Fruit fly (Drosophila melanogaster) whole organism, prepupa: ENCODE measurements around the gene dpr18.

Experiments used
- Blimp-1 ChIP-seq: fragments of 200-800 bp; sonication (Bioruptor generic); optimal IDR thresholded peaks from 3 replicates; lab custom pipeline; 2017; ENCODE audit warnings: missing biosample characterization, missing genetic modification characterization, mild to moderate bottlenecking, moderate library complexity, missing genetic modification reagents
- CG10631 ChIP-seq: fragments of 200-800 bp; sonication (Bioruptor generic); optimal IDR thresholded peaks from 2 replicates; lab custom pipeline; 2016; ENCODE audit warnings: missing biosample characterization, missing genetic modification characterization
- CG11294 ChIP-seq: fragments of 200-800 bp; sonication (Bioruptor generic); IDR thresholded peaks from 2 replicates; pipeline ENCODE4 v1.3.6; 2022; ENCODE audit warnings: missing biosample characterization, missing genetic modification characterization
- CG11902 ChIP-seq: fragments of 200-800 bp; sonication (Bioruptor generic); optimal IDR thresholded peaks from 3 replicates; lab custom pipeline; 2016; ENCODE audit warnings: missing biosample characterization, missing genetic modification characterization
- CG16779 ChIP-seq: fragments of 200-800 bp; sonication (Bioruptor generic); optimal IDR thresholded peaks from 3 replicates; lab custom pipeline; 2017; ENCODE audit warnings: missing biosample characterization, mild to moderate bottlenecking, missing genetic modification characterization
- CG31627 ChIP-seq: fragments of 200-800 bp; sonication (Bioruptor generic); optimal IDR thresholded peaks from 3 replicates; lab custom pipeline; 2016; ENCODE audit warnings: missing biosample characterization, missing genetic modification characterization
- CG32006 ChIP-seq: fragments of 200-800 bp; sonication (Bioruptor generic); optimal IDR thresholded peaks from 3 replicates; lab custom pipeline; 2017; ENCODE audit warnings: missing biosample characterization, mild to moderate bottlenecking, missing genetic modification characterization
- CG3919 ChIP-seq: fragments of 200-800 bp; sonication (Bioruptor generic); optimal IDR thresholded peaks from 3 replicates; lab custom pipeline; 2016; ENCODE audit warnings: missing biosample characterization, missing genetic modification characterization
- CG4318 ChIP-seq: fragments of 200-800 bp; sonication (Bioruptor generic); optimal IDR thresholded peaks from 3 replicates; lab custom pipeline; 2017; ENCODE audit warnings: missing biosample characterization, mild to moderate bottlenecking, missing genetic modification characterization
- CG6163 ChIP-seq: fragments of 200-800 bp; sonication (Bioruptor generic); IDR thresholded peaks from 3 replicates; pipeline ENCODE4 v1.3.6; 2022; ENCODE audit warnings: missing biosample characterization, missing genetic modification characterization
- CG6276 ChIP-seq: fragments of 200-800 bp; sonication (Bioruptor generic); optimal IDR thresholded peaks from 2 replicates; lab custom pipeline; 2017; ENCODE audit warnings: missing biosample characterization, mild to moderate bottlenecking, missing genetic modification characterization
- CG6808 ChIP-seq: fragments of 200-800 bp; sonication (Bioruptor generic); optimal IDR thresholded peaks from 3 replicates; lab custom pipeline; 2017; ENCODE audit warnings: missing biosample characterization, missing genetic modification characterization, mild to moderate bottlenecking, moderate library complexity, missing genetic modification reagents
- CG6854 ChIP-seq: fragments of 200-800 bp; sonication (Bioruptor generic); optimal IDR thresholded peaks from 2 replicates; lab custom pipeline; 2017; ENCODE audit warnings: missing biosample characterization, mild to moderate bottlenecking, missing genetic modification characterization
- CG7368 ChIP-seq: fragments of 200-800 bp; sonication (Bioruptor generic); optimal IDR thresholded peaks from 3 replicates; lab custom pipeline; 2016; ENCODE audit warnings: missing biosample characterization, missing genetic modification characterization
- CG8119 ChIP-seq: fragments of 200-800 bp; sonication (Bioruptor generic); IDR thresholded peaks from 3 replicates; pipeline ENCODE4 v1.3.6; 2022; ENCODE audit warnings: missing biosample characterization, missing genetic modification characterization
- CG8319 ChIP-seq: fragments of 200-800 bp; sonication (Bioruptor generic); optimal IDR thresholded peaks from 3 replicates; lab custom pipeline; 2016; ENCODE audit warnings: missing biosample characterization, missing genetic modification characterization
- CG8632 ChIP-seq: fragments of 200-800 bp; sonication (Bioruptor generic); optimal IDR thresholded peaks from 3 replicates; lab custom pipeline; 2016; ENCODE audit warnings: missing biosample characterization, missing genetic modification characterization
- CG9139 ChIP-seq: fragments of 200-800 bp; sonication (Bioruptor generic); optimal IDR thresholded peaks from 3 replicates; lab custom pipeline; 2017; ENCODE audit warnings: missing biosample characterization, mild to moderate bottlenecking, missing genetic modification characterization
- Eip75B ChIP-seq: fragments of 200-800 bp; sonication (Bioruptor generic); optimal IDR thresholded peaks from 3 replicates; lab custom pipeline; 2016; ENCODE audit warnings: missing biosample characterization, missing genetic modification characterization
- Eip78C ChIP-seq: fragments of 200-800 bp; sonication (Bioruptor generic); peaks from one replicate; lab custom pipeline; 2016; ENCODE audit warnings: missing biosample characterization, missing genetic modification characterization
- Eip93F ChIP-seq: fragments of 200-800 bp; sonication (Bioruptor generic); optimal IDR thresholded peaks from 2 replicates; lab custom pipeline; 2016; ENCODE audit warnings: missing biosample characterization, mild to moderate bottlenecking, missing genetic modification characterization
- Ets21C ChIP-seq: fragments of 200-800 bp; sonication (Bioruptor generic); optimal IDR thresholded peaks from 3 replicates; lab custom pipeline; 2016; ENCODE audit warnings: missing biosample characterization, missing genetic modification characterization
- Gug ChIP-seq: fragments of 200-800 bp; sonication (Bioruptor generic); IDR thresholded peaks from 2 replicates; pipeline ENCODE4 v1.3.6; 2022; ENCODE audit warnings: missing biosample characterization, missing genetic modification characterization
- Hr39 ChIP-seq: fragments of 200-800 bp; sonication (Bioruptor generic); optimal IDR thresholded peaks from 2 replicates; lab custom pipeline; 2016; ENCODE audit warnings: missing biosample characterization, missing genetic modification characterization
- Hr4 ChIP-seq: fragments of 200-800 bp; sonication (Bioruptor generic); optimal IDR thresholded peaks from 3 replicates; lab custom pipeline; 2016; ENCODE audit warnings: missing biosample characterization, missing genetic modification characterization
- Lpt ChIP-seq: fragments of 200-800 bp; sonication (Bioruptor generic); optimal IDR thresholded peaks from 3 replicates; lab custom pipeline; 2016; ENCODE audit warnings: missing biosample characterization, missing genetic modification characterization
- Met ChIP-seq: fragments of 200-800 bp; sonication (Bioruptor generic); optimal IDR thresholded peaks from 3 replicates; lab custom pipeline; 2016; ENCODE audit warnings: missing biosample characterization, missing genetic modification characterization
- OdsH ChIP-seq: fragments of 200-800 bp; sonication (Bioruptor generic); optimal IDR thresholded peaks from 3 replicates; lab custom pipeline; 2016; ENCODE audit warnings: missing biosample characterization, missing genetic modification characterization
- Smox ChIP-seq: fragments of 200-800 bp; sonication (Bioruptor generic); optimal IDR thresholded peaks from 3 replicates; lab custom pipeline; 2016; ENCODE audit warnings: missing biosample characterization, missing genetic modification characterization
- Sox15 ChIP-seq: fragments of 200-800 bp; sonication (Bioruptor generic); optimal IDR thresholded peaks from 3 replicates; lab custom pipeline; 2016; ENCODE audit warnings: missing biosample characterization, missing genetic modification characterization
- acj6 ChIP-seq: fragments of 200-800 bp; sonication (Bioruptor generic); optimal IDR thresholded peaks from 3 replicates; lab custom pipeline; 2016; ENCODE audit warnings: missing biosample characterization, missing genetic modification characterization
- cyc ChIP-seq: fragments of 200-800 bp; sonication (Bioruptor generic); optimal IDR thresholded peaks from 3 replicates; lab custom pipeline; 2016; ENCODE audit warnings: missing biosample characterization, missing genetic modification characterization
- dac ChIP-seq: fragments of 200-800 bp; sonication (Bioruptor generic); optimal IDR thresholded peaks from 2 replicates; lab custom pipeline; 2017; ENCODE audit warnings: missing biosample characterization, mild to moderate bottlenecking, missing genetic modification characterization
- dsx ChIP-seq: fragments of 200-800 bp; optimal IDR thresholded peaks from 3 replicates; lab custom pipeline; 2019; ENCODE audit warnings: missing biosample characterization, mild to moderate bottlenecking, missing genetic modification characterization, moderate library complexity; ENCODE audit not compliant: poor library complexity, severe bottlenecking
- eg ChIP-seq: fragments of 200-800 bp; sonication (Bioruptor generic); IDR thresholded peaks from 3 replicates; pipeline ENCODE4 v1.3.6; 2022; ENCODE audit warnings: missing biosample characterization, missing genetic modification characterization
- esn ChIP-seq: fragments of 200-800 bp; sonication (Bioruptor generic); optimal IDR thresholded peaks from 2 replicates; lab custom pipeline; 2016; ENCODE audit warnings: missing biosample characterization, mild to moderate bottlenecking, missing genetic modification characterization, moderate library complexity
- fd59A ChIP-seq: fragments of 200-800 bp; sonication (Bioruptor generic); optimal IDR thresholded peaks from 2 replicates; lab custom pipeline; 2017; ENCODE audit warnings: missing biosample characterization, mild to moderate bottlenecking, missing genetic modification characterization, missing genetic modification reagents
- fd85E ChIP-seq: fragments of 200-800 bp; sonication (Bioruptor generic); optimal IDR thresholded peaks from 3 replicates; lab custom pipeline; 2016; ENCODE audit warnings: missing biosample characterization, missing genetic modification characterization
- fkh ChIP-seq: fragments of 200-800 bp; sonication (Bioruptor generic); optimal IDR thresholded peaks from 3 replicates; lab custom pipeline; 2017; ENCODE audit warnings: missing biosample characterization, mild to moderate bottlenecking, missing genetic modification characterization, moderate library complexity
- net ChIP-seq: fragments of 200-800 bp; sonication (Bioruptor generic); optimal IDR thresholded peaks from 3 replicates; lab custom pipeline; 2016; ENCODE audit warnings: missing biosample characterization, missing genetic modification characterization
- pdm3 ChIP-seq: fragments of 200-800 bp; sonication (Bioruptor generic); optimal IDR thresholded peaks from 3 replicates; lab custom pipeline; 2016; ENCODE audit warnings: missing biosample characterization, missing genetic modification characterization
- salr ChIP-seq, 2 experiments: fragments of 200-800 bp; sonication (Bioruptor generic); optimal IDR thresholded peaks; 3 replicates each; lab custom pipeline; 2016 to 2018; ENCODE audit warnings: missing biosample characterization in 2 of 2, missing genetic modification characterization in 2 of 2, mild to moderate bottlenecking in 1 of 2
- spab ChIP-seq: fragments of 200-800 bp; sonication (Bioruptor generic); optimal IDR thresholded peaks from 2 replicates; lab custom pipeline; 2017; ENCODE audit warnings: missing biosample characterization, mild to moderate bottlenecking, missing genetic modification characterization, missing genetic modification reagents
- ss ChIP-seq, 2 experiments: fragments of 200-800 bp; sonication (Bioruptor generic); optimal IDR thresholded peaks; 2 replicates in 1 of 2; 3 replicates in 1 of 2; lab custom pipeline; 2017 to 2018; ENCODE audit warnings: mild to moderate bottlenecking in 2 of 2, missing biosample characterization in 2 of 2, missing genetic modification characterization in 2 of 2, moderate library complexity in 1 of 2
- topi ChIP-seq: fragments of 200-800 bp; sonication (Bioruptor generic); optimal IDR thresholded peaks from 3 replicates; lab custom pipeline; 2016; ENCODE audit warnings: missing biosample characterization, missing genetic modification characterization
- vri ChIP-seq: fragments of 200-800 bp; sonication (Bioruptor generic); optimal IDR thresholded peaks from 3 replicates; lab custom pipeline; 2016; ENCODE audit warnings: missing biosample characterization, mild to moderate bottlenecking, missing genetic modification characterization

Gene dpr18

DNA sequence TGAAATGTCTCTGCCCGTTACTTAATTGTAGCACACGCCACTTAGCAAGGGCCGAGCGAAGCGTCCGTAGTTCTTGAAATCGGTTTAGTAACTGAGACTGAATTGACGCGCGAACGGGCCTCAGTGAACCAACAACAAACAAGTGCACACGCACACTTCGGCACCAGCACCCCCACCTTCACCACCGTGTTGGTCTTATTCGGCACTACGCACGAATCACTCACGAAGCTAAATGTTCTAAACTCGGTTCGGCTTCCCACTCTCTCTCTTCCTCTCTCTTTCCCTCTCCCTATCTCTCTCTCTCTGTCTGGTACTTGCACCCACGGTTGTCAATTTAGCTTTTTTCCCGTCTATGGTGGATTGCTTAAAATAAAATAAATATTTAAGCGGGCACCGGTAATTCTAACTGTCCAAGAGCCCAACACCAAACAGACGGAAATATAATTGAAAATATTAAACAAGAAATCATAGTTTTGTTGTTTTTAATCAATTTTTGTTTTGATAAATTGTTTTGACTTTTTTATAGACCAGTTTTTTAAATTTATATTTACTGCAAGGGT is 28.0 kb downstream of the dpr18 start, which contains the start of gene Tob (continued):
- TF ChIP-seq CG11294: no peak
- TF ChIP-seq ss (GFP tag; optimal IDR thresholded peaks at IDR 0.05; lab: Kevin White, UChicago): peak; percentile 45 to 53
- TF ChIP-seq CG4318 (GFP tag; lab: Kevin White, UChicago): no peak
- no peak for TF ChIP-seq CG8632 (GFP tag; lab: Kevin White, UChicago)
- TF ChIP-seq vri (GFP tag; lab: Kevin White, UChicago): peak; percentile 76
- TF ChIP-seq CG9139: peak; percentile 27
- peak; percentile 27 for TF ChIP-seq pdm3 (GFP tag; lab: Kevin White, UChicago)
- no peak for TF ChIP-seq cyc (GFP tag; lab: Kevin White, UChicago)
- no peak for TF ChIP-seq Ets21C (GFP tag; lab: Kevin White, UChicago)
- TF ChIP-seq spab (GFP tag; lab: Kevin White, UChicago): no peak
- TF ChIP-seq Smox (GFP tag; lab: Kevin White, UChicago): peak; percentile 21
- no peak for TF ChIP-seq CG6276
- TF ChIP-seq fd85E (GFP tag; lab: Kevin White, UChicago): no peak
- TF ChIP-seq CG31627: peak; percentile 23
- TF ChIP-seq Eip93F (GFP tag; lab: Kevin White, UChicago): peak; percentile 24
- TF ChIP-seq Met (GFP tag; lab: Kevin White, UChicago): peak; percentile 56
- peak; percentile 33 for TF ChIP-seq esn (GFP tag; lab: Kevin White, UChicago)
- no peak for TF ChIP-seq salr (GFP tag; optimal IDR thresholded peaks at IDR 0.05; lab: Kevin White, UChicago)
- TF ChIP-seq Hr4 (GFP tag; lab: Kevin White, UChicago): peak; percentile 37
- peak; percentile 18; the same call in 1 of the 3 replicates for TF ChIP-seq CG8119 (GFP tag; lab: Robert Waterston, UW)
- peak; percentile 32 for TF ChIP-seq CG6808
- peak; percentile 50 for TF ChIP-seq dsx (GFP tag; lab: Kevin White, UChicago)

DNA sequence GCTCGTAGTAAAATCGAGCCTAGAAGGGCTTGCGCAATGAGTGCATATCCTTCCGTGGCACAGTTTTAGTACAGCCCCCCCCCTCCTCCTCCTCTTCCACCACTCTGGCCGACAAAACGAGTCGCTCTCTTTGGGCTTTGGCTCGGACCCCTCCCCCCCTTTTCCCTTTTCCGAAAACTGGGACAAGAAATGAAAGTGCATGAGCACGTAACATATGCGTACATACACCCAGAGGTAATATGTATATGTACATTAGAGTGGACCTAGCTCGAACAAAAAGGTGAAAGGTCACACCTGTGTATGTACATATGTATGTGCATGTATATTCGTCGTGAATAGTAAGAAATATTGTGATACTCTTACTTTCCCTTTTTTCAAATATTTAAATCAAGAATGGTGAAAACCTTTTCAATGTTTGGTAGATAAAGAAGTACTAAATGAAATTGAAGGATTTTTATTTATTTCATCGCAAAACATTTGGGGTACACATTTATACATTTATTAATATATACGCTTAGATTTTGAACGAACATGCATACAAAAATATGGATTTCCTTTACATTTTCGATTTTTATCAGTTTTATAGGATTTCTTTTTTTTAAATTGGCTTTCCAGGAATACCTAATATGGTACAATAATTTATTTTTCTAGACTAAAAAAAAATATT is 29.2 kb downstream of the dpr18 start:
- TF ChIP-seq vri (GFP tag; lab: Kevin White, UChicago) (peak; percentile 31), Lpt (no peak), topi (GFP tag; lab: Kevin White, UChicago) (no peak), CG32006 (GFP tag; lab: Kevin White, UChicago) (peak; percentile 26), CG8119 (GFP tag; lab: Robert Waterston, UW) (peak; percentile 32; the same call in 1 of the 3 replicates), Hr39 (GFP tag; lab: Kevin White, UChicago) (no peak), CG3919 (GFP tag; lab: Kevin White, UChicago) (no peak), Ets21C (GFP tag; lab: Kevin White, UChicago) (no peak), fd85E (GFP tag; lab: Kevin White, UChicago) (no peak), CG10631 (GFP tag; lab: Kevin White, UChicago) (peak; percentile 16), Blimp-1 (GFP tag; lab: Kevin White, UChicago) (peak; percentile 90), Hr4 (GFP tag; lab: Kevin White, UChicago) (no peak), CG6163 (GFP tag; lab: Robert Waterston, UW) (peak; percentile 62; the same call in 2 of the 3 replicates), fkh (GFP tag; lab: Kevin White, UChicago) (peak; percentile 20), Met (GFP tag; lab: Kevin White, UChicago) (peak; percentile 42), acj6 (GFP tag; lab: Kevin White, UChicago) (peak; percentile 20), Smox (GFP tag; lab: Kevin White, UChicago) (peak; percentile 14), Sox15 (GFP tag; lab: Kevin White, UChicago) (no peak), cyc (GFP tag; lab: Kevin White, UChicago) (no peak), Gug (no peak), CG7368 (no peak), eg (0 out of 3 replicates have a peak, but pooled peaks have one; percentile 19), Eip75B (GFP tag; lab: Kevin White, UChicago) (peak; percentile 35), CG9139 (no peak), CG6276 (peak; percentile 11), CG11294 (no peak), fd59A (no peak), CG8319 (GFP tag; lab: Kevin White, UChicago) (no peak), net (GFP tag; lab: Kevin White, UChicago) (peak; percentile 40), CG8632 (GFP tag; lab: Kevin White, UChicago) (peak; percentile 7), Eip78C (GFP tag; lab: Kevin White, UChicago) (peak; percentile 65), dac (GFP tag; lab: Kevin White, UChicago) (no peak), OdsH (GFP tag; lab: Kevin White, UChicago) (peak; percentile 13), spab (GFP tag; lab: Kevin White, UChicago) (no peak), CG6854 (GFP tag; lab: Kevin White, UChicago) (peak; percentile 32), CG11902 (GFP tag; lab: Kevin White, UChicago) (no peak), CG4318 (GFP tag; lab: Kevin White, UChicago) (no peak), CG16779 (tag; lab: Kevin White, UChicago) (no peak)
